Worm (Caenorhabditis elegans) whole organism, L1 larva: ENCODE measurements around the gene abcf-2.

Experiments
- aha-1 ChIP-seq: fragments of 150-350 bp; optimal IDR thresholded peaks from 2 replicates; lab custom pipeline; 2014; ENCODE audit warnings: missing biosample characterization, missing genetic modification characterization
- alr-1 ChIP-seq: fragments of 200-800 bp; sonication (Bioruptor generic); optimal IDR thresholded peaks from 2 replicates; lab custom pipeline; 2018; ENCODE audit warnings: borderline replicate concordance, mild to moderate bottlenecking, missing genetic modification characterization, missing compliant biosample characterization
- ceh-63 ChIP-seq: fragments of 200-800 bp; sonication (Bioruptor generic); optimal IDR thresholded peaks from 2 replicates; lab custom pipeline; 2018; ENCODE audit warnings: mild to moderate bottlenecking, missing genetic modification characterization, missing compliant biosample characterization
- dpl-1 ChIP-seq, 3 experiments: fragments of 150-350 bp in 2 of 3; sonication (generic microtip) in 1 of 3; optimal IDR thresholded peaks; 2 replicates each; lab custom pipeline; 2014 to 2017; ENCODE audit warnings: missing biosample characterization in 3 of 3, missing genetic modification characterization in 3 of 3, missing genetic modification reagents in 3 of 3
- dsc-1 ChIP-seq: sonication (generic microtip); optimal IDR thresholded peaks from 2 replicates; lab custom pipeline; 2016; ENCODE audit warnings: mild to moderate bottlenecking, missing genetic modification characterization, missing compliant biosample characterization
- efl-1 ChIP-seq, 4 experiments: fragments of 150-350 bp; optimal IDR thresholded peaks in 3 of 4; peaks in 1 of 4; 1 replicate in 1 of 4; 2 replicates in 3 of 4; lab custom pipeline; 2014; ENCODE audit warnings: missing biosample characterization in 2 of 4, missing genetic modification characterization in 2 of 4, missing genetic modification reagents in 2 of 4
- egl-13 ChIP-seq: sonication (generic microtip); optimal IDR thresholded peaks from 2 replicates; lab custom pipeline; 2016; ENCODE audit warnings: missing genotype, missing genetic modification reagents, missing genetic modification characterization, missing compliant biosample characterization
- egl-27 ChIP-seq, 2 experiments: fragments of 150-350 bp in 1 of 2; sonication (generic microtip); optimal IDR thresholded peaks; 3 replicates each; lab custom pipeline; 2017 to 2018; ENCODE audit warnings: missing biosample characterization in 2 of 2, missing genetic modification characterization in 2 of 2, missing genetic modification reagents in 2 of 2
- elt-2 ChIP-seq: sonication (generic microtip); optimal IDR thresholded peaks from 2 replicates; lab custom pipeline; 2016; ENCODE audit warnings: missing genetic modification characterization, mild to moderate bottlenecking, inconsistent platforms, missing compliant biosample characterization, missing genetic modification reagents
- elt-3 ChIP-seq, 6 experiments: fragments of 150-350 bp in 1 of 6; sonication (generic microtip); optimal IDR thresholded peaks; 2 replicates each; lab custom pipeline; 2017 to 2018; ENCODE audit warnings: missing biosample characterization in 6 of 6, missing genetic modification characterization in 6 of 6, inconsistent platforms in 1 of 6
- ets-5 ChIP-seq: fragments of 200-800 bp; sonication (Bioruptor generic); IDR thresholded peaks from 2 replicates; pipeline ENCODE4 v1.3.6; 2022; ENCODE audit warnings: missing genetic modification characterization, missing compliant biosample characterization
- fkh-8 ChIP-seq: sonication (generic microtip); optimal IDR thresholded peaks from 2 replicates; lab custom pipeline; 2016; ENCODE audit warnings: mild to moderate bottlenecking, missing genetic modification characterization, missing compliant biosample characterization
- fos-1 ChIP-seq: fragments of 150-350 bp; optimal IDR thresholded peaks from 2 replicates; lab custom pipeline; 2014; ENCODE audit warnings: missing biosample characterization, missing genetic modification characterization
- grh-1 ChIP-seq: fragments of 200-800 bp; sonication (Bioruptor generic); IDR thresholded peaks from 2 replicates; pipeline ENCODE4 v1.3.6; 2022; ENCODE audit warnings: missing genetic modification reagents, missing genetic modification characterization, missing compliant biosample characterization
- hlh-17 ChIP-seq: fragments of 200-800 bp; sonication (Bioruptor generic); optimal IDR thresholded peaks from 2 replicates; lab custom pipeline; 2018; ENCODE audit warnings: missing genetic modification characterization, mild to moderate bottlenecking, missing compliant biosample characterization, moderate library complexity, borderline replicate concordance
- hpl-2 ChIP-seq: fragments of 150-350 bp; optimal IDR thresholded peaks from 2 replicates; lab custom pipeline; 2014; ENCODE audit warnings: missing biosample characterization, missing genetic modification reagents, missing genetic modification characterization
- isw-1 ChIP-seq: fragments of 200-800 bp; sonication (Bioruptor generic); IDR thresholded peaks from 2 replicates; pipeline ENCODE4 v1.3.6; 2022; ENCODE audit warnings: missing genetic modification characterization, missing compliant biosample characterization
- jun-1 ChIP-seq: fragments of 150-350 bp; optimal IDR thresholded peaks from 2 replicates; lab custom pipeline; 2014; ENCODE audit warnings: missing biosample characterization, missing genetic modification reagents, missing genetic modification characterization
- lin-13 ChIP-seq: fragments of 150-350 bp; optimal IDR thresholded peaks from 2 replicates; lab custom pipeline; 2014; ENCODE audit warnings: missing biosample characterization, missing genetic modification reagents, missing genetic modification characterization
- lin-14 ChIP-seq: fragments of 200-800 bp; sonication (Bioruptor generic); optimal IDR thresholded peaks from 2 replicates; lab custom pipeline; 2018; ENCODE audit warnings: mild to moderate bottlenecking, missing genetic modification characterization, moderate library complexity, missing compliant biosample characterization
- lin-35 ChIP-seq, 2 experiments: fragments of 150-350 bp; optimal IDR thresholded peaks; 2 replicates each; lab custom pipeline; 2014; ENCODE audit warnings: missing biosample characterization in 2 of 2, missing genetic modification characterization in 2 of 2, missing genetic modification reagents in 2 of 2
- lin-39 ChIP-seq: fragments of 150-350 bp; optimal IDR thresholded peaks from 2 replicates; lab custom pipeline; 2014; ENCODE audit warnings: missing biosample characterization, missing genetic modification reagents, missing genetic modification characterization
- lir-3 ChIP-seq: sonication (generic microtip); optimal IDR thresholded peaks from 2 replicates; lab custom pipeline; 2016; ENCODE audit warnings: mild to moderate bottlenecking, missing genetic modification characterization, moderate library complexity, missing compliant biosample characterization; ENCODE audit not compliant: poor library complexity
- lsy-2 ChIP-seq, 2 experiments: fragments of 150-350 bp; optimal IDR thresholded peaks; 2 replicates each; lab custom pipeline; 2014; ENCODE audit warnings: missing biosample characterization in 2 of 2, missing genetic modification characterization in 2 of 2
- mef-2 ChIP-seq: fragments of 150-350 bp; optimal IDR thresholded peaks from 2 replicates; lab custom pipeline; 2014; ENCODE audit warnings: missing biosample characterization, missing genetic modification characterization
- nhr-11 ChIP-seq: fragments of 150-350 bp; optimal IDR thresholded peaks from 2 replicates; lab custom pipeline; 2014; ENCODE audit warnings: missing biosample characterization, missing genetic modification characterization
- nhr-12 ChIP-seq: sonication (generic microtip); optimal IDR thresholded peaks from 2 replicates; lab custom pipeline; 2017; ENCODE audit warnings: missing biosample characterization, missing genetic modification characterization
- nhr-20 ChIP-seq: sonication (generic microtip); optimal IDR thresholded peaks from 2 replicates; lab custom pipeline; 2016; ENCODE audit warnings: mild to moderate bottlenecking, missing genetic modification characterization, missing compliant biosample characterization
- nhr-47 ChIP-seq: sonication (generic microtip); optimal IDR thresholded peaks from 2 replicates; lab custom pipeline; 2016; ENCODE audit warnings: mild to moderate bottlenecking, missing genetic modification characterization, moderate library complexity, missing compliant biosample characterization
- nhr-76 ChIP-seq: sonication (generic microtip); optimal IDR thresholded peaks from 2 replicates; lab custom pipeline; 2017; ENCODE audit warnings: missing biosample characterization, missing genetic modification characterization
- nhr-85 ChIP-seq: sonication (generic microtip); peaks from one replicate; lab custom pipeline; 2016; ENCODE audit warnings: missing genetic modification characterization, inconsistent platforms, missing compliant biosample characterization
- nhr-90 ChIP-seq: sonication (generic microtip); optimal IDR thresholded peaks from 2 replicates; lab custom pipeline; 2016; ENCODE audit warnings: mild to moderate bottlenecking, missing genetic modification characterization, missing compliant biosample characterization; ENCODE audit not compliant: poor library complexity
- pax-3 ChIP-seq: fragments of 200-800 bp; sonication (Bioruptor generic); optimal IDR thresholded peaks from 2 replicates; lab custom pipeline; 2018; ENCODE audit warnings: mild to moderate bottlenecking, missing genetic modification characterization, moderate library complexity, missing compliant biosample characterization
- pqm-1 ChIP-seq: sonication (generic microtip); optimal IDR thresholded peaks from 3 replicates; lab custom pipeline; 2017; ENCODE audit warnings: missing biosample characterization, missing genetic modification characterization
- rnt-1 ChIP-seq: sonication (generic microtip); optimal IDR thresholded peaks from 2 replicates; lab custom pipeline; 2016; ENCODE audit warnings: mild to moderate bottlenecking, missing genetic modification characterization, moderate library complexity, missing compliant biosample characterization
- skn-1 ChIP-seq: fragments of 150-350 bp; optimal IDR thresholded peaks from 2 replicates; lab custom pipeline; 2014; ENCODE audit warnings: missing biosample characterization, missing genetic modification characterization
- snpc-4 ChIP-seq: fragments of 150-350 bp; optimal IDR thresholded peaks from 2 replicates; lab custom pipeline; 2014; ENCODE audit warnings: missing biosample characterization, missing genetic modification characterization
- snu-23 ChIP-seq: sonication (generic microtip); optimal IDR thresholded peaks from 2 replicates; lab custom pipeline; 2016; ENCODE audit warnings: missing genetic modification characterization, missing compliant biosample characterization
- sptf-1 ChIP-seq: fragments of 150-350 bp; optimal IDR thresholded peaks from 2 replicates; lab custom pipeline; 2014; ENCODE audit warnings: missing biosample characterization, missing genetic modification characterization
- swsn-7 ChIP-seq: sonication (generic microtip); optimal IDR thresholded peaks from 2 replicates; lab custom pipeline; 2016; ENCODE audit warnings: missing genetic modification characterization, missing compliant biosample characterization
- tbx-2 ChIP-seq: sonication (generic microtip); optimal IDR thresholded peaks from 2 replicates; lab custom pipeline; 2016; ENCODE audit warnings: missing genetic modification characterization, missing compliant biosample characterization
- tlp-1 ChIP-seq: fragments of 150-350 bp; optimal IDR thresholded peaks from 2 replicates; lab custom pipeline; 2014; ENCODE audit warnings: missing biosample characterization, missing genetic modification characterization
- vab-15 ChIP-seq: sonication (generic microtip); optimal IDR thresholded peaks from 2 replicates; lab custom pipeline; 2017; ENCODE audit warnings: missing genotype, mild to moderate bottlenecking, missing genetic modification characterization, missing compliant biosample characterization
- xbp-1 ChIP-seq: sonication (generic microtip); optimal IDR thresholded peaks from 2 replicates; lab custom pipeline; 2016; ENCODE audit warnings: missing genetic modification characterization, missing compliant biosample characterization
- zag-1 ChIP-seq: fragments of 150-350 bp; optimal IDR thresholded peaks from 2 replicates; lab custom pipeline; 2014; ENCODE audit warnings: missing biosample characterization, missing genetic modification characterization

abcf-2 gene

ce11 chrIII:13464493-13465362 lies 2.7 kb upstream of the abcf-2 start, which contains the start of gene kel-3 (continued):
- TF ChIP-seq lir-3 (tag; lab: Kevin White, UChicago) (peak; percentile 53), hlh-17 (GFP tag; lab: Kevin White, UChicago) (peak; percentile 4), hpl-2 (peak; percentile 78), egl-27 (tag; optimal IDR thresholded peaks at IDR 0.05; lab: Kevin White, UChicago) (no peak), lin-35 (GFP tag; optimal IDR thresholded peaks at IDR 0.05; lab: Kevin White, UChicago) (peak; percentile 17 to 66), ceh-63 (GFP tag; lab: Kevin White, UChicago) (no peak), tbx-2 (tag; lab: Kevin White, UChicago) (peak; percentile 82), skn-1 (tag; lab: Kevin White, UChicago) (peak; percentile 26), isw-1 (no peak), elt-3 (tag; optimal IDR thresholded peaks at IDR 0.05; lab: Kevin White, UChicago) (peak in 4 of 6 experiments; percentile 69 to 94 (median 76)), jun-1 (peak; percentile 68), snu-23 (GFP tag; lab: Kevin White, UChicago) (peak; percentile 75), fos-1 (tag; lab: Kevin White, UChicago) (peak; percentile 53), nhr-85 (peak; percentile 82), nhr-11 (tag; lab: Kevin White, UChicago) (peak; percentile 49), nhr-12 (tag; lab: Kevin White, UChicago) (no peak), elt-2 (peak; percentile 66), tlp-1 (tag; lab: Kevin White, UChicago) (no peak), vab-15 (no peak), nhr-90 (peak; percentile 81)

DNA sequence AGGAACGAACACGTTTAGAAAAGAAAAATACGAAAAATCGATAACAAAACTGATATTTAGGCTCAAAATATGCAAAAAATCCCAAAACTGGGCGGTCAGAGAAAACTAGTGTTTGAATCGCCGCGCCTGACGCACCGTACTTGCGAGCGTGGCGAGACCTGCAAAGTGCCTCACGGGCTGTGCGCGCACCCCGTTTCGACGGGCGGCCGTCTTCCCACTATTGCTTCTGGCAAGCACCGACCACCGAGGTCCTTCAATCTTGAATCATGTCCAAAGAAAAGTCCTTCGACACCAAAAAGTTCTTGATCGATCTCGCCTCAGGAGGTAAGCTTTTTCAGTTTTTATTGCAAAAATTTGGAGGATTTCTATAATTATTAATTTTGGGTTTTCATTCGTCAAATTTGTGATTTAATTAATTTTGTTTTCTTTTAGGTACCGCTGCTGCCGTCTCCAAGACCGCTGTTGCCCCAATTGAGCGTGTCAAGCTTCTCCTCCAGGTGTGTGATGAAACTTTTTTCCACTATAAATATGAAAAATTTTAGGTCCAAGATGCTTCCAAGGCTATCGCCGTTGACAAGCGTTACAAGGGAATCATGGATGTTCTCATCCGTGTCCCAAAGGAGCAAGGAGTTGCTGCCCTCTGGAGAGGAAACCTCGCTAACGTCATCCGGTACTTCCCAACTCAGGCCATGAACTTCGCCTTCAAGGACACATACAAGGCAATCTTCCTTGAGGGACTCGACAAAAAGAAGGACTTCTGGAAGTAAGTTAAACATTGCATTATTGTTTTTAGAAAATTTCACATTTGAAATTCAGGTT lies 1.1 kb upstream of the abcf-2 start, which contains the start of gene ant-1.1:
Gene ant-1.1, plus strand, starts transcription at position 199 of the 819 bp plus-strand sequence.
- TF ChIP-seq rnt-1 (tag; lab: Kevin White, UChicago) (peak; percentile 96), pax-3 (tag; lab: Kevin White, UChicago) (peak; percentile 96), lsy-2 (tag; optimal IDR thresholded peaks at IDR 0.05; lab: Kevin White, UChicago) (peak; percentile 99), pqm-1 (tag; lab: Kevin White, UChicago) (no peak), fkh-8 (tag; lab: Kevin White, UChicago) (peak; percentile 98), nhr-20 (tag; lab: Kevin White, UChicago) (peak; percentile 95), alr-1 (tag; lab: Kevin White, UChicago) (no peak), lin-14 (GFP tag; lab: Kevin White, UChicago) (peak; percentile 93), nhr-85 (peak; percentile 96), xbp-1 (peak; percentile 95), lin-39 (tag; lab: Kevin White, UChicago) (peak; percentile 75), aha-1 (tag; lab: Kevin White, UChicago) (peak; percentile 46), zag-1 (tag; lab: Kevin White, UChicago) (no peak), snpc-4 (tag; lab: Kevin White, UChicago) (peak; percentile 57), fos-1 (tag; lab: Kevin White, UChicago) (peak; percentile 72), mef-2 (peak; percentile 71), sptf-1 (no peak), ceh-63 (GFP tag; lab: Kevin White, UChicago) (no peak), nhr-11 (tag; lab: Kevin White, UChicago) (peak; percentile 61), grh-1 (GFP tag; lab: Robert Waterston, UW) (peak; percentile 93), nhr-12 (tag; lab: Kevin White, UChicago) (no peak), ets-5 (GFP tag; lab: Robert Waterston, UW) (no peak), nhr-76 (no peak), swsn-7 (peak; percentile 95), egl-13 (tag; lab: Kevin White, UChicago) (peak; percentile 90), elt-3 (tag; optimal IDR thresholded peaks at IDR 0.05; lab: Kevin White, UChicago) (peak in 5 of 6 experiments; percentile 39 to 86 (median 60)), tbx-2 (tag; lab: Kevin White, UChicago) (peak; percentile 96), efl-1 (optimal IDR thresholded peaks at IDR 0.05; lab: Kevin White, UChicago) (peak; percentile 90 to 99), efl-1 (GFP tag; optimal IDR thresholded peaks at IDR 0.05 in 1 of 2; lab: Kevin White, UChicago) (peak; percentile 98 to 100), dpl-1 (GFP tag; optimal IDR thresholded peaks at IDR 0.05; lab: Kevin White, UChicago) (peak; percentile 97 to 98 (median 97)), dsc-1 (tag; lab: Kevin White, UChicago) (peak; percentile 96), nhr-47 (tag; lab: Kevin White, UChicago) (peak; percentile 98), lin-13 (GFP tag; lab: Kevin White, UChicago) (peak; percentile 96), elt-2 (peak; percentile 59)
